Worm (Caenorhabditis elegans) whole organism, L4 larva: Measurements from ENCODE around the gene C32C4.3.

Source experiments
- ZK337.2 ChIP-seq: fragments of 200-800 bp; sonication (Bioruptor generic); IDR thresholded peaks from 2 replicates; pipeline ENCODE4 v1.3.6; 2022; ENCODE audit warnings: missing genetic modification reagents, missing genetic modification characterization, missing compliant biosample characterization
- ceh-82 ChIP-seq: sonication (generic microtip); optimal IDR thresholded peaks from 2 replicates; lab custom pipeline; 2017; ENCODE audit warnings: missing biosample characterization, missing genetic modification characterization
- fkh-10 ChIP-seq: fragments of 150-350 bp; optimal IDR thresholded peaks from 2 replicates; lab custom pipeline; 2014; ENCODE audit warnings: missing biosample characterization, missing genetic modification reagents, missing genetic modification characterization
- lim-7 ChIP-seq: fragments of 200-800 bp; sonication (Bioruptor generic); IDR thresholded peaks from 2 replicates; pipeline ENCODE4 v1.3.6; 2022; ENCODE audit warnings: missing genetic modification characterization, missing compliant biosample characterization
- lsy-2 ChIP-seq, 2 experiments: fragments of 150-350 bp in 1 of 2; sonication (generic microtip) in 1 of 2; optimal IDR thresholded peaks; 2 replicates each; lab custom pipeline; 2014 to 2017; ENCODE audit warnings: missing biosample characterization in 2 of 2, missing genetic modification characterization in 2 of 2
- nhr-28 ChIP-seq: fragments of 150-350 bp; optimal IDR thresholded peaks from 2 replicates; lab custom pipeline; 2014; ENCODE audit warnings: missing biosample characterization, missing genetic modification characterization
- tag-97 ChIP-seq: fragments of 200-800 bp; sonication (Bioruptor generic); IDR thresholded peaks from 2 replicates; pipeline ENCODE4 v1.3.6; 2022; ENCODE audit warnings: missing genetic modification characterization, missing compliant biosample characterization
- unc-62 ChIP-seq, 3 experiments: fragments of 150-350 bp in 1 of 3; sonication (generic microtip); optimal IDR thresholded peaks in 2 of 3; peaks in 1 of 3; 1 replicate in 1 of 3; 2 replicates in 2 of 3; lab custom pipeline; 2014 to 2017; ENCODE audit warnings: missing biosample characterization in 3 of 3, missing genetic modification characterization in 3 of 3, missing genetic modification reagents in 3 of 3, missing genotype in 1 of 3

ce11 chrV:10654165-10654564 lies 7.2 kb upstream of the C32C4.3 start, which contains the start of gene ugt-35:
- TF ChIP-seq nhr-28 (tag; lab: Kevin White, UChicago) (no peak), unc-62 (GFP tag; optimal IDR thresholded peaks at IDR 0.05 in 1 of 2; lab: Kevin White, UChicago) (no peak), unc-62 (tag; optimal IDR thresholded peaks at IDR 0.05; lab: Kevin White, UChicago) (no peak), ZK337.2 (no peak), fkh-10 (GFP tag; lab: Kevin White, UChicago) (no peak), tag-97 (GFP tag; lab: Robert Waterston, UW) (no peak), lsy-2 (tag; optimal IDR thresholded peaks at IDR 0.05; lab: Kevin White, UChicago) (no peak), ceh-82 (tag; lab: Kevin White, UChicago) (no peak), lim-7 (GFP tag; lab: Robert Waterston, UW) (no peak)
